Worm (Caenorhabditis elegans) whole organism, young adult: Measurements from ENCODE around the gene col-86.

Experiments
- B0019.2 ChIP-seq: fragments of 200-800 bp; sonication (Bioruptor generic); conservative IDR thresholded peaks from 2 replicates; pipeline ENCODE4 v1.3.6; 2022; ENCODE audit warnings: missing genetic modification reagents, missing genetic modification characterization, missing compliant biosample characterization
- B0035.1 ChIP-seq: sonication (generic microtip); optimal IDR thresholded peaks from 2 replicates; lab custom pipeline; 2016; ENCODE audit warnings: missing genetic modification characterization, mild to moderate bottlenecking, missing compliant biosample characterization, missing genotype, missing genetic modification reagents
- F10E7.11 ChIP-seq: sonication (generic microtip); optimal IDR thresholded peaks from 2 replicates; lab custom pipeline; 2017; ENCODE audit warnings: mild to moderate bottlenecking, missing genetic modification characterization, moderate library complexity, missing compliant biosample characterization
- F22D6.2 ChIP-seq: sonication (generic microtip); optimal IDR thresholded peaks from 2 replicates; lab custom pipeline; 2016; ENCODE audit warnings: mild to moderate bottlenecking, missing genetic modification characterization, missing compliant biosample characterization
- F49E8.2 ChIP-seq: sonication (generic microtip); optimal IDR thresholded peaks from 3 replicates; lab custom pipeline; 2017; ENCODE audit warnings: missing genetic modification characterization, mild to moderate bottlenecking, missing compliant biosample characterization, antibody characterized with exemption, moderate library complexity; ENCODE audit not compliant: insufficient read depth
- F55B11.4 ChIP-seq: sonication (generic microtip); optimal IDR thresholded peaks from 2 replicates; lab custom pipeline; 2016; ENCODE audit warnings: missing compliant biosample characterization, missing genetic modification characterization, borderline replicate concordance; ENCODE audit not compliant: insufficient read depth
- F57A8.1 ChIP-seq: fragments of 200-800 bp; sonication (Bioruptor generic); optimal IDR thresholded peaks from 2 replicates; lab custom pipeline; 2018; ENCODE audit warnings: mild to moderate bottlenecking, missing genetic modification characterization, moderate library complexity, missing compliant biosample characterization
- K11D2.4 ChIP-seq: fragments of 200-800 bp; sonication (Bioruptor generic); IDR thresholded peaks from 2 replicates; pipeline ENCODE4 v1.3.6; 2022; ENCODE audit warnings: missing genetic modification reagents, missing genetic modification characterization, missing compliant biosample characterization
- Y53F4B.3 ChIP-seq: fragments of 200-800 bp; sonication (Bioruptor generic); IDR thresholded peaks from 2 replicates; pipeline ENCODE4 v1.3.6; 2022; ENCODE audit warnings: missing genetic modification reagents, missing genetic modification characterization, missing compliant biosample characterization
- Y95B8A.8 ChIP-seq: fragments of 200-800 bp; sonication (Bioruptor generic); IDR thresholded peaks from 2 replicates; pipeline ENCODE4 v1.3.6; 2022; ENCODE audit warnings: missing genetic modification reagents, missing genetic modification characterization, missing compliant biosample characterization
- atf-7 ChIP-seq: sonication (generic microtip); optimal IDR thresholded peaks from 2 replicates; lab custom pipeline; 2017; ENCODE audit warnings: mild to moderate bottlenecking, missing genetic modification characterization, missing compliant biosample characterization
- athp-1 ChIP-seq: sonication (generic microtip); optimal IDR thresholded peaks from 2 replicates; lab custom pipeline; 2017; ENCODE audit warnings: mild to moderate bottlenecking, missing genetic modification characterization, missing compliant biosample characterization
- attf-6 ChIP-seq: fragments of 200-800 bp; sonication (Bioruptor generic); IDR thresholded peaks from 2 replicates; pipeline ENCODE4 v1.3.6; 2022; ENCODE audit warnings: missing genetic modification reagents, missing genetic modification characterization, missing compliant biosample characterization
- bed-2 ChIP-seq: fragments of 200-800 bp; sonication (Bioruptor generic); IDR thresholded peaks from 2 replicates; pipeline ENCODE4 v1.3.6; 2022; ENCODE audit warnings: missing genetic modification reagents, missing genetic modification characterization, missing compliant biosample characterization
- ceh-58 ChIP-seq: fragments of 200-800 bp; sonication (Bioruptor generic); IDR thresholded peaks from 2 replicates; pipeline ENCODE4 v1.3.6; 2022; ENCODE audit warnings: missing genetic modification characterization, missing compliant biosample characterization
- chd-7 ChIP-seq: sonication (generic microtip); optimal IDR thresholded peaks from 2 replicates; lab custom pipeline; 2016; ENCODE audit warnings: mild to moderate bottlenecking, missing genetic modification characterization, moderate library complexity, missing compliant biosample characterization
- dox-1 ChIP-seq: fragments of 200-800 bp; sonication (Bioruptor generic); IDR thresholded peaks from 2 replicates; pipeline ENCODE4 v1.3.6; 2022; ENCODE audit warnings: missing genetic modification reagents, missing genetic modification characterization, missing compliant biosample characterization
- dpff-1 ChIP-seq: sonication (generic microtip); optimal IDR thresholded peaks from 2 replicates; lab custom pipeline; 2017; ENCODE audit warnings: mild to moderate bottlenecking, missing genetic modification characterization, missing compliant biosample characterization
- dpl-1 ChIP-seq: fragments of 150-350 bp; optimal IDR thresholded peaks from 2 replicates; lab custom pipeline; 2014; ENCODE audit warnings: missing biosample characterization, missing genetic modification reagents, missing genetic modification characterization
- egl-18 ChIP-seq: fragments of 200-800 bp; sonication (Bioruptor generic); IDR thresholded peaks from 2 replicates; pipeline ENCODE4 v1.3.6; 2022; ENCODE audit warnings: missing genetic modification reagents, missing genetic modification characterization, missing compliant biosample characterization
- ets-4 ChIP-seq: fragments of 200-800 bp; sonication (Bioruptor generic); optimal IDR thresholded peaks from 2 replicates; lab custom pipeline; 2018; ENCODE audit warnings: mild to moderate bottlenecking, missing genetic modification characterization, missing compliant biosample characterization
- fkh-3 ChIP-seq: sonication (generic microtip); optimal IDR thresholded peaks from 2 replicates; lab custom pipeline; 2016; ENCODE audit warnings: mild to moderate bottlenecking, missing genetic modification characterization, missing compliant biosample characterization
- gei-17 ChIP-seq: fragments of 200-800 bp; sonication (Bioruptor generic); optimal IDR thresholded peaks from 2 replicates; lab custom pipeline; 2018; ENCODE audit warnings: mild to moderate bottlenecking, missing genetic modification characterization, missing compliant biosample characterization
- hlh-12 ChIP-seq: sonication (generic microtip); optimal IDR thresholded peaks from 2 replicates; lab custom pipeline; 2016; ENCODE audit warnings: missing genetic modification characterization, missing compliant biosample characterization
- hrde-1 ChIP-seq: sonication (generic microtip); optimal IDR thresholded peaks from 2 replicates; lab custom pipeline; 2016; ENCODE audit warnings: missing genetic modification characterization, mild to moderate bottlenecking, missing compliant biosample characterization, moderate library complexity, missing genotype, missing genetic modification reagents, borderline replicate concordance
- hsf-1 ChIP-seq: fragments of 200-800 bp; sonication (Bioruptor generic); IDR thresholded peaks from 2 replicates; pipeline ENCODE4 v1.3.6; 2022; ENCODE audit warnings: missing genetic modification reagents, missing genetic modification characterization, missing compliant biosample characterization
- lag-1 ChIP-seq: fragments of 200-800 bp; sonication (Bioruptor generic); IDR thresholded peaks from 2 replicates; pipeline ENCODE4 v1.3.6; 2022; ENCODE audit warnings: missing genetic modification reagents, missing genetic modification characterization, missing compliant biosample characterization
- let-526 ChIP-seq: fragments of 200-800 bp; sonication (Bioruptor generic); IDR thresholded peaks from 2 replicates; pipeline ENCODE4 v1.3.6; 2022; ENCODE audit warnings: missing genetic modification reagents, missing genetic modification characterization, missing compliant biosample characterization
- lin-35 ChIP-seq, 3 experiments: fragments of 150-350 bp in 2 of 3; sonication (generic microtip) in 1 of 3; optimal IDR thresholded peaks; 2 replicates each; lab custom pipeline; 2014 to 2018; ENCODE audit warnings: missing biosample characterization in 3 of 3, missing genetic modification characterization in 3 of 3, missing genetic modification reagents in 3 of 3
- lsl-1 ChIP-seq: fragments of 200-800 bp; sonication (Bioruptor generic); optimal IDR thresholded peaks from 2 replicates; lab custom pipeline; 2018; ENCODE audit warnings: mild to moderate bottlenecking, missing genetic modification characterization, moderate library complexity, missing compliant biosample characterization
- madf-3 ChIP-seq: fragments of 200-800 bp; sonication (Bioruptor generic); IDR thresholded peaks from 2 replicates; pipeline ENCODE4 v1.3.6; 2022; ENCODE audit warnings: missing genetic modification reagents, missing genetic modification characterization, missing compliant biosample characterization
- nhr-27 ChIP-seq: fragments of 200-800 bp; sonication (Bioruptor generic); optimal IDR thresholded peaks from 2 replicates; lab custom pipeline; 2018; ENCODE audit warnings: mild to moderate bottlenecking, missing genetic modification characterization, moderate library complexity, missing compliant biosample characterization
- nhr-90 ChIP-seq: sonication (generic microtip); optimal IDR thresholded peaks from 2 replicates; lab custom pipeline; 2016; ENCODE audit warnings: missing genotype, mild to moderate bottlenecking, missing genetic modification characterization, missing compliant biosample characterization
- pbrm-1 ChIP-seq: fragments of 200-800 bp; sonication (Bioruptor generic); IDR thresholded peaks from 2 replicates; pipeline ENCODE4 v1.3.6; 2022; ENCODE audit warnings: missing genetic modification reagents, missing genetic modification characterization, missing compliant biosample characterization
- rec-8 ChIP-seq, 2 experiments: sonication (generic microtip); optimal IDR thresholded peaks; 2 replicates each; lab custom pipeline; 2016; ENCODE audit warnings: mild to moderate bottlenecking in 2 of 2, missing genetic modification characterization in 2 of 2, missing genetic modification reagents in 2 of 2, missing genotype in 2 of 2, missing biosample characterization in 1 of 2, missing compliant biosample characterization in 1 of 2, moderate library complexity in 1 of 2
- rpc-1 ChIP-seq, 2 experiments: fragments of 150-350 bp in 1 of 2; sonication (generic microtip) in 1 of 2; optimal IDR thresholded peaks; 2 replicates each; lab custom pipeline; 2014 to 2018; ENCODE audit warnings: missing biosample characterization in 1 of 2, missing genetic modification characterization in 1 of 2, missing genetic modification reagents in 1 of 2, missing genotype in 1 of 2
- sdz-38 ChIP-seq: sonication (generic microtip); optimal IDR thresholded peaks from 2 replicates; lab custom pipeline; 2016; ENCODE audit warnings: missing genotype, missing genetic modification characterization, missing compliant biosample characterization
- snpc-1.3 ChIP-seq: sonication (generic microtip); optimal IDR thresholded peaks from 2 replicates; lab custom pipeline; 2017; ENCODE audit warnings: missing genetic modification characterization, mild to moderate bottlenecking, missing compliant biosample characterization, antibody characterized with exemption, moderate library complexity, missing genotype, missing genetic modification reagents; ENCODE audit not compliant: insufficient read depth
- tlf-1 ChIP-seq: fragments of 200-800 bp; sonication (Bioruptor generic); optimal IDR thresholded peaks from 2 replicates; lab custom pipeline; 2018; ENCODE audit warnings: mild to moderate bottlenecking, missing genetic modification characterization, missing compliant biosample characterization
- unc-130 ChIP-seq: sonication (generic microtip); optimal IDR thresholded peaks from 2 replicates; lab custom pipeline; 2016; ENCODE audit warnings: missing genetic modification reagents, missing genetic modification characterization, missing compliant biosample characterization
- unc-62 ChIP-seq: fragments of 150-350 bp; optimal IDR thresholded peaks from 2 replicates; lab custom pipeline; 2014; ENCODE audit warnings: missing biosample characterization, missing genetic modification reagents, missing genetic modification characterization
- zim-3 ChIP-seq: sonication (generic microtip); optimal IDR thresholded peaks from 2 replicates; lab custom pipeline; 2017; ENCODE audit warnings: mild to moderate bottlenecking, missing genetic modification characterization, moderate library complexity, missing compliant biosample characterization
- ztf-28 ChIP-seq: fragments of 200-800 bp; sonication (Bioruptor generic); IDR thresholded peaks from 2 replicates; pipeline ENCODE4 v1.3.6; 2022; ENCODE audit warnings: missing genetic modification reagents, missing genetic modification characterization, missing compliant biosample characterization
- ztf-3 ChIP-seq: fragments of 200-800 bp; sonication (Bioruptor generic); optimal IDR thresholded peaks from 2 replicates; lab custom pipeline; 2018; ENCODE audit warnings: mild to moderate bottlenecking, missing genetic modification characterization, missing compliant biosample characterization
- ztf-6 ChIP-seq: fragments of 200-800 bp; sonication (Bioruptor generic); IDR thresholded peaks from 2 replicates; pipeline ENCODE4 v1.3.6; 2022; ENCODE audit warnings: missing genetic modification reagents, missing genetic modification characterization, missing compliant biosample characterization

col-86 gene

DNA sequence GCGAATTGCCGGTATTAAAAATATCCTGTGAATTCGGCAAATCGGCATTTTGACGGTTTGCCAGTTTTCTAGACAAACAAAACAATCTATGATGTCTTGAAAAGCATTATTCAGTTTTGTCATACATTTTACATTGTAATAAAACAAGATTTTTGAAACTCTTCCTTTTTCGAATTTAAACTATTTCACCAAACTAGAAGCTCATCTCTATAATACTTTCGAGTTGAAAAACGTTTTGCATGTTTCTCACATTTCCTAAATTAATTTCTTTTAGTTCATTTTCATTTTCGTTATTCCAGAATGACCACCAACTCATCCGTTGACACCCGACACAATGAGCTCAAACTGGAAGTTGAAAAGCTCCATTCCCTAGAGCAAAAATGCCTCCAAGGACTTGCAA, 31.5 kb upstream of the col-86 start, which contains the start of gene F29C12.6:
Gene F29C12.6, plus strand, starts transcription at position 301 of the 400 bp plus-strand sequence.
- TF ChIP-seq ztf-3 (no peak), lsl-1 (GFP tag; lab: Kevin White, UChicago) (no peak), lag-1 (GFP tag; lab: Robert Waterston, UW) (no peak), Y95B8A.8 (GFP tag; lab: Robert Waterston, UW) (no peak), attf-6 (GFP tag; lab: Robert Waterston, UW) (no peak), B0019.2 (GFP tag; lab: Robert Waterston, UW) (no peak), F55B11.4 (no peak), K11D2.4 (no peak), Y53F4B.3 (GFP tag; lab: Robert Waterston, UW) (no peak), unc-62 (GFP tag; lab: Kevin White, UChicago) (no peak)

DNA sequence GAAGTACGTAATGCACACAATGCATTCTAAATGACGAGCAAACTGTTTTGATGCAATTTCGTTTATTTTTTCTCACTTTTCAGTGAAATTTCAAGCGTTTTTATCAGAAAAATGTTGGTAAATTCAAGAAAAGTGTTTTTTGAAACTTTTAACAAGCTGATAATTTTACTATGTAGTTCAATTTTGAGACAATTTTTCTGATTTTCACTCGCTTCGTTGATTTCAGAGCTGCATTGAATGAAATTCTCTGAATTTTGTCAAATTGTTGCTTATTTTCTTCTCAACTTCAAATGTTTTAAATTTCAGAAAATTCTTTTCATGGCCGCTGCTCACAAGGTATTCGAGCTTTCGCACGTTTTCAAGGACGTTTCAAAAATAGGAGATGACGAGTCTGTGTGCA, 24.6 kb upstream of the col-86 start, which contains the start of gene bath-45:
Gene bath-45, plus strand, starts transcription at position 301 of the 400 bp plus-strand sequence.
- TF ChIP-seq hlh-12 (tag; lab: Kevin White, UChicago) (no peak), ceh-58 (GFP tag; lab: Robert Waterston, UW) (no peak), snpc-1.3 (tag; lab: Kevin White, UChicago) (no peak), B0035.1 (tag; lab: Kevin White, UChicago) (no peak), madf-3 (GFP tag; lab: Robert Waterston, UW) (no peak)

DNA sequence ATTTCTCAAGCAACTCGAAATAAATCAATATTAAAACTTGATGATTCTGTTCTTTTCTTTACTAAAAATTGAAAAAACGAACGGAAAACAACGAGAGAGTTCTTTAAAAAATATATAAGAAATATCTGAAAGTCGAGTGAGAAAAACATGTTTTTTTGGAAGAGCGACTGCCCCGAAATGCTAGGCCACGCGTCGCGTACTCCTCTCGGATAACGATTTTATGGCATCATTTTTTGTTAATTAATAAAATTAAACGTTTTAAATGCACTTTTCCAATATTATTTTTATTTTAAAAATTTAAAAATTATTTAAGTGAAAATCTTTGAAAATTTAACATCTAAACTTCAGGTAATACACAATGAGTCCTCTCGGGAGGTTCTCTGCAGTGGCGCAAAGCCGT, 19.1 kb upstream of the col-86 start, which contains the start of gene gfm-1:
Gene gfm-1, plus strand, starts transcription at position 349 of the 400 bp plus-strand sequence.
- TF ChIP-seq chd-7 (tag; lab: Kevin White, UChicago), result no peak
- TF ChIP-seq lin-35 (GFP tag; optimal IDR thresholded peaks at IDR 0.05; lab: Kevin White, UChicago), result peak in 1 of 3 experiments; percentile 41
- TF ChIP-seq unc-130 (GFP tag; lab: Kevin White, UChicago), result peak; percentile 90
- TF ChIP-seq atf-7, result peak; percentile 15
- TF ChIP-seq dpff-1 (tag; lab: Kevin White, UChicago), result no peak
- TF ChIP-seq tlf-1 (GFP tag; lab: Kevin White, UChicago), result no peak
- no peak for TF ChIP-seq ztf-6 (GFP tag; lab: Robert Waterston, UW)
- peak; percentile 2 to 89 for TF ChIP-seq rec-8 (tag; optimal IDR thresholded peaks at IDR 0.05; lab: Kevin White, UChicago)
- no peak for TF ChIP-seq zim-3 (tag; lab: Kevin White, UChicago)
- TF ChIP-seq sdz-38 (tag; lab: Kevin White, UChicago), result no peak
- no peak for TF ChIP-seq F57A8.1 (GFP tag; lab: Kevin White, UChicago)
- peak; percentile 52 for TF ChIP-seq athp-1 (tag; lab: Kevin White, UChicago)
- no peak for TF ChIP-seq unc-62 (GFP tag; lab: Kevin White, UChicago)
- TF ChIP-seq pbrm-1, result no peak
- TF ChIP-seq dpl-1 (GFP tag; lab: Kevin White, UChicago), result no peak
- no peak for TF ChIP-seq egl-18
- no peak for TF ChIP-seq let-526 (GFP tag; lab: Robert Waterston, UW)
- TF ChIP-seq ztf-28 (GFP tag; lab: Robert Waterston, UW), result no peak
- peak; percentile 30 for TF ChIP-seq F22D6.2 (tag; lab: Kevin White, UChicago)
- no peak for TF ChIP-seq B0019.2 (GFP tag; lab: Robert Waterston, UW)
- peak; percentile 30 for TF ChIP-seq snpc-1.3 (tag; lab: Kevin White, UChicago)
- TF ChIP-seq hrde-1 (tag; lab: Kevin White, UChicago), result no peak
- TF ChIP-seq gei-17 (GFP tag; lab: Kevin White, UChicago), result no peak
- no peak for TF ChIP-seq hsf-1 (GFP tag; lab: Robert Waterston, UW)
- TF ChIP-seq bed-2 (GFP tag; lab: Robert Waterston, UW), result no peak
- no peak for TF ChIP-seq rpc-1 (optimal IDR thresholded peaks at IDR 0.05; lab: Kevin White, UChicago)
- no peak for TF ChIP-seq rpc-1 (tag; optimal IDR thresholded peaks at IDR 0.05; lab: Kevin White, UChicago)
- TF ChIP-seq nhr-27, result no peak
- no peak for TF ChIP-seq fkh-3 (tag; lab: Kevin White, UChicago)
- TF ChIP-seq lag-1 (GFP tag; lab: Robert Waterston, UW), result no peak
- no peak for TF ChIP-seq ets-4 (GFP tag; lab: Kevin White, UChicago)
- peak; percentile 61 for TF ChIP-seq dox-1 (GFP tag; lab: Robert Waterston, UW)
- TF ChIP-seq F49E8.2, result no peak
- no peak for TF ChIP-seq nhr-90 (tag; lab: Kevin White, UChicago)
- no peak for TF ChIP-seq F10E7.11
